Fruit fly (Drosophila melanogaster) S2 (cell line): ENCODE measurements around the gene Lgr1.
"Not testable (repeated sequence)": the region's sequence is repeated elsewhere in the genome, so short reads cannot be mapped to it uniquely, and the experiment has no call there.

Experiments
- CG8478 ChIP-seq: fragments of >200 bp; optimal IDR thresholded peaks from 2 replicates; lab custom pipeline; 2018
- CTCF ChIP-seq, 2 experiments: fragments of >200 bp; optimal IDR thresholded peaks; 2 replicates each; lab custom pipeline; 2018

Gene Lgr1

DNA sequence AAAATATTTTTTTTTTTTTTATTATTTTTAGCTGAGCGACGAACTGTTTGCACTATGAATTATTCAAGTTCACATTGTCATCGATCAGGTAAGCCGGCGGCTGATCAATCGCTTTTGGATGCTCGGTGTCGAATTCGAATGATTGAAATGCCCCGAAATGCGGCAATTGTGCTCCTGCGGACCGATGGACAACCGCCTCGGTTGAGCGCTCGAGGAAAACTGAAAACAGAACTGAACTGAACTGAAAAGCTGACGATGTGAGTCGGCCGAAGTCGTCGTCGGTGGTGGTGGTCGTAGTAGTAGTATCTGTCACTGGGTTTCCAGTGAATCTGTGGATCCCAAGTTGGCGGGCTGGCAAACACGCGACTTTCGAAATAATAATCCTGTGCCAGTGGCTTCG is 36.7 kb downstream of the Lgr1 start:
- TF ChIP-seq CTCF (optimal IDR thresholded peaks at IDR 0.05; lab: Kevin White, UChicago) (no peak), CG8478 (lab: Kevin White, UChicago) (no peak)

DNA sequence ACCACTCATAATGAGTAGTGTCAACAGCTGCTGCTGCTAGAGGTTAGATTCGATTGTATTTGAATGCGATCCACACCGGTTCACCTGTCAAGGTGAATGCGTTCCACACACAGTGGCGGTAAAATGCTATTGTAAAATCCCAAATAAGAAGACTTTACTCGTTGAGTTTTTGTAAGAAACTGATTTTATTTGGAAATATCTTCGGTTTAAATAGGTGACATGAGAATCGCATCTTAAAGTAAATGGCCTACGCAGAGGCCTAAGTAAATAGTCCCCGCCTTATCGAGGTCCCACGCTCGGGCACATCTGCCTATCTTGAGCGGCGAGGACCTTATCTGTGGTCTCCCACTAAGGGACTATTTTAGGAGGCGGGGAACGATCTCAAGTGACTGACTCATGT is 37.5 kb downstream of the Lgr1 start, which contains the start of gene TyrR:
Gene TyrR (minus strand): TSS at position 101 of the 400 bp plus-strand sequence.
- TF ChIP-seq CTCF (optimal IDR thresholded peaks at IDR 0.05; lab: Kevin White, UChicago); CG8478 (lab: Kevin White, UChicago): not testable (repeated sequence)

DNA sequence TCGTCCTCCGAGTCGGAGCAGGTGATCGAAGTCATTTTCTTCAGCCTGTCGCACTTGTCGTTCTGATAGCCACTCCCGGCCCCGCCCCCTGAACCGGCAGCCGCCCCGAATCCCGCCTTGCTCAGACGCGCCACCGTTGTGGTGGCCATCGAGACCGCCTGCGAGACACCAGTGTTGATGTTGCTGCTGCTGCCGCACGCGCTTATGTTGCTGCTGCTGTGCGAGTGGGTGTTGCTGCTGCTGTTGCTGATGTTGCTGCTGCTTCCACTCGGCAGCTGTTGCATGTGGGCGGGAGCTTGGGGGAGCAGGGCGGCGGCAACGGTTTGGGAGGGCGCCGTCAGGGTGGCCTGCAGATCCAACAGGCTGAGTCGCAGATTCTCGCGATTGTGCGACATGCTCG is 48.3 kb downstream of the Lgr1 start:
- no peak for TF ChIP-seq CG8478 (lab: Kevin White, UChicago)
- no peak for TF ChIP-seq CTCF (optimal IDR thresholded peaks at IDR 0.05; lab: Kevin White, UChicago)

DNA sequence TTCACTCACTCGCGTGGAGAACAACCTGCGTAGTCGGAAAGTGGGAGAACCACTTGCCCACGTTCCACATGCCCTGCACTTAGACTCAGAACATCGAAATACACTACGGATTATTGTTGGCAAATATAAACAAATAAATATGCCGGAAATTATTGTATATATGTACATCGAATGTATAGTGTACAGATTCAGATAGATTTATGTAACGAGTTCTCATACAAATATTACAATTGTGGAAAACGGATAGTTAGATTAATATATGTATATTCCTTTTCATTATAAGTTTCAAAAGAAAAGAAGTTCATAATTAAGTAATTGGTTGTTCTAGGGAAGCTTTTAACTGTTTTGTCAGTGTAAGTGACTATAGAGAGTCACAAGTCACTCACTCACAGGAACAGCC is 49.0 kb downstream of the Lgr1 start:
- no peak for TF ChIP-seq CG8478 (lab: Kevin White, UChicago)
- no peak for TF ChIP-seq CTCF (optimal IDR thresholded peaks at IDR 0.05; lab: Kevin White, UChicago)

- TF ChIP-seq CTCF (optimal IDR thresholded peaks at IDR 0.05; lab: Kevin White, UChicago), result no peak
- TF ChIP-seq CG8478 (lab: Kevin White, UChicago), result no peak
Measured at dm6 chr3R:17776104-17776589, 50.6 kb downstream of the Lgr1 start.

dm6 chr3R:17776952-17777407 is 51.4 kb downstream of the Lgr1 start:
- TF ChIP-seq CG8478 (lab: Kevin White, UChicago), result no peak
- no peak for TF ChIP-seq CTCF (optimal IDR thresholded peaks at IDR 0.05; lab: Kevin White, UChicago)

dm6 chr3R:17781371-17781770 is 55.8 kb downstream of the Lgr1 start:
- TF ChIP-seq CG8478 (lab: Kevin White, UChicago) (no peak), CTCF (optimal IDR thresholded peaks at IDR 0.05; lab: Kevin White, UChicago) (no peak)
